Fruit fly (Drosophila melanogaster): Measurements from ENCODE around the gene GCS1.
A peak's percentile ranks its signal among the peaks of the same experiment; 100 is the strongest.

The GCS1 gene

dm6 chrX:11348829-11349228 is 1.0 kb upstream of the GCS1 start, which contains the start of gene CG1738 (continued):
- TF ChIP-seq HLH3B (GFP tag; IDR thresholded peaks at IDR 0.05), result no peak
- TF ChIP-seq CG10431 (GFP tag; optimal IDR thresholded peaks at IDR 0.05), result no peak
- peak; percentile 31 for TF ChIP-seq MESR4 (GFP tag; optimal IDR thresholded peaks at IDR 0.05)
- TF ChIP-seq Taf1 (GFP tag; IDR thresholded peaks at IDR 0.05), result no peak
- TF ChIP-seq CoRest (tag; optimal IDR thresholded peaks at IDR 0.05), result peak; percentile 22
- TF ChIP-seq CG14710 (tag; optimal IDR thresholded peaks at IDR 0.05), result no peak
- peak; percentile 19 for TF ChIP-seq Dek (tag; optimal IDR thresholded peaks at IDR 0.05)
- peak; percentile 20 for TF ChIP-seq CG1603 (tag; optimal IDR thresholded peaks at IDR 0.05)
- no peak for TF ChIP-seq pfk (GFP tag; optimal IDR thresholded peaks at IDR 0.05)
- TF ChIP-seq Ptx1 (GFP tag; IDR thresholded peaks at IDR 0.05), result peak; percentile 40
- no peak for TF ChIP-seq CG8290 (GFP tag; optimal IDR thresholded peaks at IDR 0.05)
- TF ChIP-seq CG8290 (tag; optimal IDR thresholded peaks at IDR 0.05), result no peak
- TF ChIP-seq CG8359 (GFP tag; optimal IDR thresholded peaks at IDR 0.05; ENCODE audit: borderline replicate concordance), result no peak
- no peak for TF ChIP-seq Tbp (GFP tag; optimal IDR thresholded peaks at IDR 0.05)
- peak; percentile 18 for TF ChIP-seq Fer1 (GFP tag; optimal IDR thresholded peaks at IDR 0.05)
- TF ChIP-seq sens-2 (GFP tag; IDR thresholded peaks at IDR 0.05), result no peak
- no peak for TF ChIP-seq fru (optimal IDR thresholded peaks at IDR 0.05)
- peak; percentile 10 for TF ChIP-seq CG13424 (tag; optimal IDR thresholded peaks at IDR 0.05)
- no peak for TF ChIP-seq gce (GFP tag; IDR thresholded peaks at IDR 0.05)
- TF ChIP-seq trem (tag; optimal IDR thresholded peaks at IDR 0.05), result peak; percentile 40
- no peak for TF ChIP-seq CG14965 (GFP tag; optimal IDR thresholded peaks at IDR 0.05; ENCODE audit: borderline replicate concordance)
- no peak for TF ChIP-seq seq (GFP tag; IDR thresholded peaks at IDR 0.05)
- no peak for TF ChIP-seq p53 (GFP tag; optimal IDR thresholded peaks at IDR 0.05)
- TF ChIP-seq CG18619 (GFP tag; optimal IDR thresholded peaks at IDR 0.05), result no peak
- TF ChIP-seq CG42726 (GFP tag; IDR thresholded peaks at IDR 0.05; ENCODE audit: partially characterized antibody), result no peak
- peak; percentile 11 for TF ChIP-seq CG18262 (tag; optimal IDR thresholded peaks at IDR 0.05)
- no peak for TF ChIP-seq CG5245 (GFP tag; optimal IDR thresholded peaks at IDR 0.05)
- TF ChIP-seq CG11247 (GFP tag; IDR thresholded peaks at IDR 0.05), result no peak
- no peak for TF ChIP-seq onecut (GFP tag; IDR thresholded peaks at IDR 0.05)
- peak; percentile 21 for TF ChIP-seq Nf-YC (tag; optimal IDR thresholded peaks at IDR 0.05)
- no peak for TF ChIP-seq Bdp1 (GFP tag; optimal IDR thresholded peaks at IDR 0.05)
- TF ChIP-seq H15 (GFP tag; IDR thresholded peaks at IDR 0.05), result no peak
- no peak for TF ChIP-seq B-H1 (GFP tag; IDR thresholded peaks at IDR 0.05)
- no peak for TF ChIP-seq CG31365 (tag; optimal IDR thresholded peaks at IDR 0.05)
- TF ChIP-seq Oaz (GFP tag; IDR thresholded peaks at IDR 0.05), result no peak
- TF ChIP-seq Gug (GFP tag; IDR thresholded peaks at IDR 0.05), result no peak; the same call in 3 of the 4 replicates
- no peak for TF ChIP-seq CG17612 (GFP tag; IDR thresholded peaks at IDR 0.05)
- TF ChIP-seq az2 (GFP tag; optimal IDR thresholded peaks at IDR 0.05), result peak; percentile 0
- peak; percentile 15 for TF ChIP-seq Meics (GFP tag; optimal IDR thresholded peaks at IDR 0.05)
- TF ChIP-seq CG2199 (GFP tag; IDR thresholded peaks at IDR 0.05), result no peak
- peak; percentile 23 for TF ChIP-seq PHDP (tag; optimal IDR thresholded peaks at IDR 0.05)
- no peak for TF ChIP-seq Vsx1 (GFP tag; optimal IDR thresholded peaks at IDR 0.05)
- TF ChIP-seq corto (GFP tag; optimal IDR thresholded peaks at IDR 0.05), result no peak
- TF ChIP-seq CG4328 (GFP tag; optimal IDR thresholded peaks at IDR 0.05), result no peak
- TF ChIP-seq Chrac-16 (GFP tag; optimal IDR thresholded peaks at IDR 0.05), result no peak
- TF ChIP-seq Lpt (GFP tag; optimal IDR thresholded peaks at IDR 0.05), result no peak
- TF ChIP-seq Asciz (GFP tag; optimal IDR thresholded peaks at IDR 0.05), result no peak
- TF ChIP-seq disco-r (GFP tag; optimal IDR thresholded peaks at IDR 0.05), result no peak
- no peak for TF ChIP-seq peb (GFP tag; IDR thresholded peaks at IDR 0.05)
- no peak for TF ChIP-seq bowl (GFP tag; IDR thresholded peaks at IDR 0.05)
- TF ChIP-seq CG3407 (GFP tag; optimal IDR thresholded peaks at IDR 0.05), result no peak
- no peak for TF ChIP-seq twi (tag; optimal IDR thresholded peaks at IDR 0.05)
- TF ChIP-seq CG7839 (tag; optimal IDR thresholded peaks at IDR 0.05), result peak; percentile 29
